Worm (Caenorhabditis elegans): Measurements from ENCODE around the gene pst-2.

The pst-2 gene

ce11 chrIII:5719832-5720194 is 39.6 kb downstream of the pst-2 start:
- no peak for TF ChIP-seq gei-17 (GFP tag; optimal IDR thresholded peaks at IDR 0.05)
- TF ChIP-seq atf-7 (tag; optimal IDR thresholded peaks at IDR 0.05) = no peak
- TF ChIP-seq lir-1 (GFP tag; conservative IDR thresholded peaks at IDR 0.05) = no peak; the same call in 1 of the 2 replicates
- no peak for TF ChIP-seq attf-3 (GFP tag; conservative IDR thresholded peaks at IDR 0.05)
- no peak for TF ChIP-seq lag-1 (GFP tag; IDR thresholded peaks at IDR 0.05)
- no peak for TF ChIP-seq egrh-3 (GFP tag; IDR thresholded peaks at IDR 0.05)
- no peak for TF ChIP-seq ama-1 (optimal IDR thresholded peaks at IDR 0.05)
- TF ChIP-seq ama-1 (GFP tag; optimal IDR thresholded peaks at IDR 0.05) = no peak
- TF ChIP-seq D2030.7 (GFP tag; IDR thresholded peaks at IDR 0.05) = peak; percentile 49; the same call in 1 of the 2 replicates
- TF ChIP-seq madf-3 (GFP tag; IDR thresholded peaks at IDR 0.05) = 0 out of 2 replicates have a peak, but pooled peaks have one; percentile 17
- TF ChIP-seq Y95B8A.8 (GFP tag; IDR thresholded peaks at IDR 0.05) = no peak
- TF ChIP-seq hrde-1 (tag; optimal IDR thresholded peaks at IDR 0.05; ENCODE audit: borderline replicate concordance) = no peak
- TF ChIP-seq cebp-1 (GFP tag; IDR thresholded peaks at IDR 0.05) = no peak
- no peak for TF ChIP-seq cebp-1 (tag; optimal IDR thresholded peaks at IDR 0.05)
- TF ChIP-seq let-607 (tag; optimal IDR thresholded peaks at IDR 0.05) = no peak
- no peak for TF ChIP-seq ztf-28 (GFP tag; IDR thresholded peaks at IDR 0.05)
- no peak for TF ChIP-seq F10E7.11 (tag; optimal IDR thresholded peaks at IDR 0.05)
- no peak for TF ChIP-seq ZK185.1 (tag; optimal IDR thresholded peaks at IDR 0.05; ENCODE audit: poor library complexity, severe bottlenecking)
- TF ChIP-seq tbx-9 (tag; optimal IDR thresholded peaks at IDR 0.05; ENCODE audit: borderline replicate concordance) = no peak
- TF ChIP-seq athp-1 (tag; optimal IDR thresholded peaks at IDR 0.05) = no peak
- peak; percentile 79 for TF ChIP-seq F33H1.4 (GFP tag; IDR thresholded peaks at IDR 0.05)
- TF ChIP-seq mcd-1 (GFP tag; IDR thresholded peaks at IDR 0.05) = peak; percentile 36; the same call in 1 of the 2 replicates
- TF ChIP-seq chd-7 (tag; optimal IDR thresholded peaks at IDR 0.05) = no peak
- TF ChIP-seq nhr-179 (tag; optimal IDR thresholded peaks at IDR 0.05) = no peak
- no peak for TF ChIP-seq sptf-2 (GFP tag; optimal IDR thresholded peaks at IDR 0.05)
- TF ChIP-seq Y79H2A.3 (GFP tag; conservative IDR thresholded peaks at IDR 0.05) = no peak
- no peak for TF ChIP-seq snpc-3.4 (tag; optimal IDR thresholded peaks at IDR 0.05)
- TF ChIP-seq repo-1 (tag; optimal IDR thresholded peaks at IDR 0.05) = no peak
- TF ChIP-seq fkh-3 (tag; optimal IDR thresholded peaks at IDR 0.05) = no peak
- TF ChIP-seq dpff-1 (tag; optimal IDR thresholded peaks at IDR 0.05) = no peak
- peak; percentile 22 for TF ChIP-seq F23B12.7 (tag; optimal IDR thresholded peaks at IDR 0.05; ENCODE audit: insufficient read depth)
- no peak for TF ChIP-seq nhr-90 (tag; optimal IDR thresholded peaks at IDR 0.05)
- no peak for TF ChIP-seq sdz-38 (tag; optimal IDR thresholded peaks at IDR 0.05)
- peak; percentile 98 for TF ChIP-seq lin-54 (GFP tag; optimal IDR thresholded peaks at IDR 0.05)
- TF ChIP-seq F22D6.2 (tag; optimal IDR thresholded peaks at IDR 0.05) = no peak
- no peak for TF ChIP-seq madf-10 (tag; optimal IDR thresholded peaks at IDR 0.05)
- TF ChIP-seq zfh-2 (GFP tag; conservative IDR thresholded peaks at IDR 0.05) = no peak
- no peak for TF ChIP-seq B0035.1 (tag; optimal IDR thresholded peaks at IDR 0.05)
- no peak for TF ChIP-seq unc-62 (GFP tag; optimal IDR thresholded peaks at IDR 0.05)
- no peak for TF ChIP-seq ceh-40 (GFP tag; IDR thresholded peaks at IDR 0.05)
- no peak for TF ChIP-seq snpc-4 (GFP tag; optimal IDR thresholded peaks at IDR 0.05)
- TF ChIP-seq snpc-4 (tag; optimal IDR thresholded peaks at IDR 0.05) = no peak
- no peak for TF ChIP-seq lsy-27 (tag; optimal IDR thresholded peaks at IDR 0.05; ENCODE audit: borderline replicate concordance, insufficient read depth)
- TF ChIP-seq egl-18 (GFP tag; IDR thresholded peaks at IDR 0.05) = no peak
- TF ChIP-seq F37B4.10 (GFP tag; IDR thresholded peaks at IDR 0.05) = no peak
- TF ChIP-seq F57C9.4 (tag; optimal IDR thresholded peaks at IDR 0.05) = no peak
- no peak for TF ChIP-seq F57A8.1 (GFP tag; optimal IDR thresholded peaks at IDR 0.05)
- TF ChIP-seq Y53G8AR.9 (GFP tag; conservative IDR thresholded peaks at IDR 0.05) = no peak
- TF ChIP-seq ceh-91 (GFP tag; IDR thresholded peaks at IDR 0.05) = peak; percentile 39; the same call in 1 of the 2 replicates
- no peak for TF ChIP-seq K12H6.12 (tag; optimal IDR thresholded peaks at IDR 0.05)
